Worm (Caenorhabditis elegans): Measurements from ENCODE around the gene klp-18.

The klp-18 gene

DNA sequence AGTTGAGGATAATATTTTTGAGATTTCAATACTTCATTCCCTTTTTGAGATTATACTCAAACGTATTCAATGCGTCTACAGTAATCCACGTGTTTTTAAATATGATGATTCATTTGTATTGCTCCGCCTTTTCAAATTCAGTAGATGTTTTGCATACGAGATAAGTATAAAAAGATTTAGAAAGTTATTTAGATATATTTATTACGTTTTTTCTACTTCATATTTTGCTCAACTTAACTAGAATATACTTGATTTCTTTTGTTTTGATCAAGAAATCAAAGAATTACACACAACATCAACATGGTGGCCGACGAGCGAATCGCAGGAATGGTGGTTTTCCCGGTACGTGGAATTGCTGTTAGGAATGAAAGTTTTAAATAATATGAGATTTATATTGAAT lies 17.7 kb downstream of the klp-18 start, which contains the start of gene srx-50:
Gene srx-50, plus strand, starts transcription at position 301 of the 400 bp plus-strand sequence.
- no peak for TF ChIP-seq lin-39 (tag; optimal IDR thresholded peaks at IDR 0.05)
- TF ChIP-seq nhr-21 (tag; optimal IDR thresholded peaks at IDR 0.05) = no peak
- no peak for TF ChIP-seq F13H6.1 (tag; optimal IDR thresholded peaks at IDR 0.05)
- TF ChIP-seq nhr-237 (tag; optimal IDR thresholded peaks at IDR 0.05) = no peak
- no peak for TF ChIP-seq ZK546.5 (tag; optimal IDR thresholded peaks at IDR 0.05)
- TF ChIP-seq nhr-6 (tag; optimal IDR thresholded peaks at IDR 0.05) = no peak
- TF ChIP-seq nhr-77 (tag; optimal IDR thresholded peaks at IDR 0.05) = no peak
- TF ChIP-seq nhr-25 (tag; optimal IDR thresholded peaks at IDR 0.05) = no peak
- TF ChIP-seq dmd-4 (tag; optimal IDR thresholded peaks at IDR 0.05) = no peak
- no peak for TF ChIP-seq peb-1 (tag; optimal IDR thresholded peaks at IDR 0.05)

DNA sequence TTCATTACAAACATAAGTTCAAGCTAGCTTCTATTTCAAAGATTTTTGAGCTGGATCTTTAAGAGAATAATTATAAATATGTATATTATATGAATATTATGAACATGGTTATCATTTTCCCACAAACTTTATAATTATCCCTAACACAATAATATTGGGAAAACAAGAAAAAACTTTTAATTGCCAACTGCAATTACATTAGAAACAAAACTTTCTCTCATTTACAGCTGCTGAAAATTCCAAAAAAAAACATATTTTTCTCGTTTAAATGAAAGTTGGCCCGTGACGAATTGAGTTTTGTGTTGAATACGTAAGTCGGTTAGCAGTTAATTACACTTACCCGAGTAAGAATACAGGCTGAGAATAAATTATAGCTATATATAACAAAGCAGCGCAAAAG lies 22.7 kb downstream of the klp-18 start:
- TF ChIP-seq unc-62 (GFP tag; optimal IDR thresholded peaks at IDR 0.05) (no peak), nhr-23 (tag; optimal IDR thresholded peaks at IDR 0.05) (no peak)

DNA sequence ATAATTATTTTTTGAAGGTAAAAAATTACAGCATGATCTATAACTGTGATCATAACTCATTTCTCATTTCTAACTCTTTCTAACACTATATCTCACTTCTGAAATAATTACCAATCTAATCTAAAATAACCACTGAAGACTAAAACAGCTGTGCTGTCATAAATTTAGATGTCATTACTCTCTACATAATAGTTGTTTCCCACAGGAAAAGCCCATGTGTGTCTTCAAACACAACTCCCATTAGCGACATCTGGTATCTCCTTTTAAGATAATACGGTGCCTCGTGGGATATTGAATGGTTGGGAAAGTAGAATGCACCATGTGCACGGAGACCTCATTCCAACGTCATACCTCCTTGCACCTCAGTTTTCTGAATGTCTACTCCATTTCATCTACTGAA lies 25.0 kb downstream of the klp-18 start, which contains the start of gene Y43B11AL.1:
Gene Y43B11AL.1, plus strand, starts transcription at position 301 of the 400 bp plus-strand sequence.
- TF ChIP-seq Y55F3AM.14 (GFP tag; optimal IDR thresholded peaks at IDR 0.05) = no peak
- no peak for TF ChIP-seq zag-1 (tag; optimal IDR thresholded peaks at IDR 0.05)
- no peak for TF ChIP-seq aly-2 (tag; optimal IDR thresholded peaks at IDR 0.05)
- TF ChIP-seq lin-13 (GFP tag; optimal IDR thresholded peaks at IDR 0.05) = no peak
- no peak for TF ChIP-seq nhr-6 (tag; optimal IDR thresholded peaks at IDR 0.05)
- no peak for TF ChIP-seq nhr-25 (tag; optimal IDR thresholded peaks at IDR 0.05)
- TF ChIP-seq nhr-129 (tag; optimal IDR thresholded peaks at IDR 0.05) = no peak
- TF ChIP-seq egl-27 (tag; optimal IDR thresholded peaks at IDR 0.05) = no peak
- TF ChIP-seq nhr-237 (tag; optimal IDR thresholded peaks at IDR 0.05) = no peak
- no peak for TF ChIP-seq ZK546.5 (tag; optimal IDR thresholded peaks at IDR 0.05)
- TF ChIP-seq mbf-1 (tag; optimal IDR thresholded peaks at IDR 0.05) = no peak
- no peak for TF ChIP-seq nhr-77 (tag; optimal IDR thresholded peaks at IDR 0.05)
- TF ChIP-seq alr-1 (tag; optimal IDR thresholded peaks at IDR 0.05) = no peak
- TF ChIP-seq F13H6.1 (tag; optimal IDR thresholded peaks at IDR 0.05) = no peak

DNA sequence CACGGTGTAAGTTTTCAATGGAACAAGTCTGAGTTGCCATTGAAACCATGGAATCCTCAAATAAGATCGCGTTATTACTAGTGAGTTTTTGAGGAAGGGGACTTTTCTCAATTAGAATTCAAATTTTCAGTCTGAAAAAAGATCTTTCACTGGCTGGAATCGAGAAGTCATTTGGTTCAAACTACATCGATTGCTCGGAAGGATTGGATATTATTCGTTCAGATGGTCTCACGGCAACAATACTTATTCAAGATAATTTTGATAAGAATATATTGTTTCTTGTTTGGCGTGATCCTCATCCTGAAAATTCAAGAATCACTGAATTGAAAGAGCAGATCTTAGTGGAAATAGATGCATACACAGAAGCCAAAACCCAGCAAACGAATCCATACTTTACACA lies 27.4 kb downstream of the klp-18 start:
- no peak for TF ChIP-seq nhr-12 (tag; optimal IDR thresholded peaks at IDR 0.05)
- TF ChIP-seq crh-2 (tag; optimal IDR thresholded peaks at IDR 0.05) = no peak
- TF ChIP-seq ztf-4 (tag; optimal IDR thresholded peaks at IDR 0.05) = no peak
- TF ChIP-seq ceh-82 (tag; optimal IDR thresholded peaks at IDR 0.05) = no peak
- no peak for TF ChIP-seq ceh-16 (tag; optimal IDR thresholded peaks at IDR 0.05)
- TF ChIP-seq C34F6.9 (tag; optimal IDR thresholded peaks at IDR 0.05) = no peak
- TF ChIP-seq sma-9 (GFP tag; optimal IDR thresholded peaks at IDR 0.05) = no peak
- TF ChIP-seq sma-9 (tag; optimal IDR thresholded peaks at IDR 0.05) = no peak

DNA sequence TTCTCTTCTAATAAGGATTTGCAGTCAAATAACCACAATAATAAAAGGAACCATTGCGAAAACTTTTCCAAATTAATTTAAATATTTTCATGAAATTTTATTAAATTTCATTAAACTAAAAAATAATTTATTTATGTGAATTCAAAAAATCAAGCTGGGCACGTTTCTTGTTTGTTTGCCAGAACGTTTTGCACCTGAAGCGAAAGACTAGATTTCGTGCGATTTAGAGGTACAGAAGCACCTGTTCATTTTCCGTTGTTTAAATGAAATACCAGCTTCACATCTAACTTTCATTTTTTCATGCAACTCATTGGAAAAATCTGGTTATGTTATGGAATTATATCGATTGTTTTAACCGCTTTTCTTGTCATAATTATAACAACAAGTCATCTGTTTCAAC lies 32.1 kb downstream of the klp-18 start, which contains the start of gene srg-48:
Gene srg-48, plus strand, starts transcription at position 301 of the 400 bp plus-strand sequence.
- no peak for TF ChIP-seq elt-1 (tag; optimal IDR thresholded peaks at IDR 0.05)
- TF ChIP-seq F13H6.1 (tag; optimal IDR thresholded peaks at IDR 0.05) = no peak
- TF ChIP-seq nhr-11 (tag; optimal IDR thresholded peaks at IDR 0.05) = no peak
- no peak for TF ChIP-seq snpc-4 (tag; optimal IDR thresholded peaks at IDR 0.05)
- no peak for TF ChIP-seq sem-4 (tag; optimal IDR thresholded peaks at IDR 0.05)
- TF ChIP-seq nhr-10 (tag; optimal IDR thresholded peaks at IDR 0.05) = no peak
- no peak for TF ChIP-seq ama-1 (optimal IDR thresholded peaks at IDR 0.05)

DNA sequence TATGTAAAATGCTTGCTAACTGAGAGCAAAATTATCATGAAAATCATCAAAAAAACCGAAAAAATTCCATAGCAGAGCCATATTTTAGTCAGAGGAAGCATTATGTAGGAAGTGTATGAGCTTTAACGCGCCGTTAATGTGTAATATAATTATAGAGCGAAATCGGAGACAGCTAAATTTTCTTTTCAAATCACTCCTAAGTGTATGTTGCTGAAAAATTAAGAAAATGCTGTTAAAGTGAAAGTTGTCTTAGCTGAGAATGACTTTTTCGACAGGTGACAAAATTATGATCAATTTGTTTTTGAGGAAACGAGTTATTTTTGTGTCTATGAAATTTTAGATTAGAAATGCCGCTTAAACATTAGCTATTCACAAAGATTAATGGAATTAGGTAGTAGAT lies 35.1 kb downstream of the klp-18 start, which contains the start of gene srg-50:
Gene srg-50, minus strand, starts transcription at position 101 of the 400 bp plus-strand sequence.
- TF ChIP-seq ztf-4 (tag; optimal IDR thresholded peaks at IDR 0.05) (no peak), F13H6.1 (tag; optimal IDR thresholded peaks at IDR 0.05) (no peak), unc-39 (tag; optimal IDR thresholded peaks at IDR 0.05) (no peak), alr-1 (tag; optimal IDR thresholded peaks at IDR 0.05) (no peak), sma-9 (GFP tag; optimal IDR thresholded peaks at IDR 0.05) (no peak), sma-9 (tag; optimal IDR thresholded peaks at IDR 0.05) (no peak), elt-3 (tag; optimal IDR thresholded peaks at IDR 0.05) (no peak), nhr-25 (tag; optimal IDR thresholded peaks at IDR 0.05) (no peak), ama-1 (optimal IDR thresholded peaks at IDR 0.05) (no peak), nhr-23 (tag; optimal IDR thresholded peaks at IDR 0.05) (no peak), aly-2 (tag; optimal IDR thresholded peaks at IDR 0.05) (no peak), ceh-16 (tag; optimal IDR thresholded peaks at IDR 0.05) (no peak)
